In genomic region chr3L:6488405-6488804, dm6 we compare ENCODE assay signal across 4 fruit fly cellular contexts.
TF ChIP-seq lines count a peak whose summit lies in the region.

TSS of gene CG10147 (minus strand) at chr3L:6488424.
TSS of gene Bulli (plus strand) at chr3L:6488681.

TF ChIP-seq in whole organism, adult, 20 proteins besides CTCF, POLR2A, EP300 and RAD21 (continued from another document):
- TF ChIP-seq tj (GFP tag; optimal IDR thresholded peaks at IDR 0.05; lab: Kevin White, UChicago): peak; percentile 86
- peak; percentile 98 for TF ChIP-seq CG1620 (GFP tag; optimal IDR thresholded peaks at IDR 0.05; lab: Kevin White, UChicago)

TF ChIP-seq in whole organism, embryonic, 481 proteins besides CTCF, POLR2A, EP300 and RAD21 (continued from another document and continues in another):
- peak; percentile 92 for TF ChIP-seq ab (GFP tag; optimal IDR thresholded peaks at IDR 0.05; lab: Kevin White, UChicago)
- peak; percentile 91 for TF ChIP-seq mirr (GFP tag; optimal IDR thresholded peaks at IDR 0.05; lab: Kevin White, UChicago)
- TF ChIP-seq lbe (GFP tag; optimal IDR thresholded peaks at IDR 0.05; lab: Kevin White, UChicago): peak; percentile 95
- peak; percentile 97 for TF ChIP-seq NfI (GFP tag; optimal IDR thresholded peaks at IDR 0.05; lab: Kevin White, UChicago)
- peak; percentile 96 to 99 for TF ChIP-seq dpn (GFP tag; optimal IDR thresholded peaks at IDR 0.05; lab: Kevin White, UChicago)
- TF ChIP-seq ham (GFP tag; IDR thresholded peaks at IDR 0.05; lab: Robert Waterston, UW): peak; percentile 94
- TF ChIP-seq CG32772 (GFP tag; IDR thresholded peaks at IDR 0.05; lab: Robert Waterston, UW): peak; percentile 99
- TF ChIP-seq tin (GFP tag; optimal IDR thresholded peaks at IDR 0.05; lab: Kevin White, UChicago): peak; percentile 99
- peak; percentile 91 for TF ChIP-seq CG16779 (GFP tag; IDR thresholded peaks at IDR 0.05; lab: Robert Waterston, UW)
- peak in 1 of 3 experiments; percentile 90 for TF ChIP-seq Stat92E (GFP tag; optimal IDR thresholded peaks at IDR 0.05; lab: Kevin White, UChicago)
- TF ChIP-seq CG10543 (GFP tag; optimal IDR thresholded peaks at IDR 0.05; lab: Kevin White, UChicago): peak; percentile 94
- TF ChIP-seq CG9797 (GFP tag; optimal IDR thresholded peaks at IDR 0.05; lab: Kevin White, UChicago): peak; percentile 52
- TF ChIP-seq Fer1 (GFP tag; optimal IDR thresholded peaks at IDR 0.05; lab: Kevin White, UChicago): peak; percentile 95
- peak; percentile 98 for TF ChIP-seq Hsf (GFP tag; optimal IDR thresholded peaks at IDR 0.05; lab: Kevin White, UChicago)
- peak; percentile 89 for TF ChIP-seq CG15514 (GFP tag; optimal IDR thresholded peaks at IDR 0.05; lab: Kevin White, UChicago)
- peak; percentile 96 for TF ChIP-seq ro (GFP tag; IDR thresholded peaks at IDR 0.05; lab: Robert Waterston, UW)
- peak; percentile 99 for TF ChIP-seq Hr3 (GFP tag; optimal IDR thresholded peaks at IDR 0.05; lab: Kevin White, UChicago)
- TF ChIP-seq sc (optimal IDR thresholded peaks at IDR 0.05; lab: Kevin White, UChicago): no peak
- peak; percentile 94 for TF ChIP-seq sc (GFP tag; optimal IDR thresholded peaks at IDR 0.05; lab: Kevin White, UChicago)
- peak; percentile 91 for TF ChIP-seq toy (GFP tag; IDR thresholded peaks at IDR 0.05; lab: Robert Waterston, UW)
- no peak for TF ChIP-seq D (optimal IDR thresholded peaks at IDR 0.05; lab: Kevin White, UChicago)
- peak; percentile 95 for TF ChIP-seq D (GFP tag; optimal IDR thresholded peaks at IDR 0.05; lab: Kevin White, UChicago)
- peak; percentile 100 for TF ChIP-seq row (GFP tag; IDR thresholded peaks at IDR 0.05; lab: Robert Waterston, UW)
- TF ChIP-seq CG16813 (GFP tag; IDR thresholded peaks at IDR 0.05; lab: Robert Waterston, UW; ENCODE audit: partially characterized antibody): peak; percentile 97
- no peak for TF ChIP-seq pan (optimal IDR thresholded peaks at IDR 0.05; lab: Kevin White, UChicago)
- TF ChIP-seq pan (GFP tag; optimal IDR thresholded peaks at IDR 0.05 in 1 of 2, IDR thresholded peaks at IDR 0.05 in 1 of 2): peak in 1 of 2 experiments; percentile 98
- TF ChIP-seq Dip2 (GFP tag; IDR thresholded peaks at IDR 0.05; lab: Robert Waterston, UW): peak; percentile 73
- TF ChIP-seq D19B (GFP tag; optimal IDR thresholded peaks at IDR 0.05; lab: Kevin White, UChicago): peak; percentile 88
- peak; percentile 97 for TF ChIP-seq HLH54F (GFP tag; optimal IDR thresholded peaks at IDR 0.05; lab: Kevin White, UChicago)
- peak; percentile 92 for TF ChIP-seq Hmx (GFP tag; optimal IDR thresholded peaks at IDR 0.05; lab: Kevin White, UChicago)
- TF ChIP-seq CG32532 (GFP tag; IDR thresholded peaks at IDR 0.05; lab: Robert Waterston, UW): peak; percentile 98
- TF ChIP-seq CG12769 (tag; optimal IDR thresholded peaks at IDR 0.05; lab: Kevin White, UChicago): peak; percentile 98
- TF ChIP-seq CG17912 (GFP tag; optimal IDR thresholded peaks at IDR 0.05; lab: Kevin White, UChicago): peak; percentile 92
- TF ChIP-seq CG6813 (GFP tag; optimal IDR thresholded peaks at IDR 0.05; lab: Kevin White, UChicago): peak; percentile 92
- peak; percentile 86 for TF ChIP-seq CG3995 (GFP tag; optimal IDR thresholded peaks at IDR 0.05; lab: Kevin White, UChicago)
- TF ChIP-seq tap (tag; optimal IDR thresholded peaks at IDR 0.05; lab: Kevin White, UChicago): peak; percentile 94
- peak; percentile 95 for TF ChIP-seq CG11695 (GFP tag; IDR thresholded peaks at IDR 0.05; lab: Robert Waterston, UW)
- TF ChIP-seq so (GFP tag; IDR thresholded peaks at IDR 0.05; lab: Robert Waterston, UW): peak; percentile 92
- TF ChIP-seq slp2 (GFP tag; optimal IDR thresholded peaks at IDR 0.05; lab: Kevin White, UChicago): peak; percentile 89
- peak; percentile 95 for TF ChIP-seq jing (GFP tag; optimal IDR thresholded peaks at IDR 0.05; lab: Kevin White, UChicago)
- peak; percentile 86 for TF ChIP-seq CG8089 (GFP tag; optimal IDR thresholded peaks at IDR 0.05; lab: Kevin White, UChicago)
- TF ChIP-seq pnt (GFP tag; optimal IDR thresholded peaks at IDR 0.05; lab: Kevin White, UChicago): peak; percentile 87
- peak; percentile 69 for TF ChIP-seq CG31365 (tag; optimal IDR thresholded peaks at IDR 0.05; lab: Kevin White, UChicago)

TF ChIP-seq in whole organism, prepupa, 60 proteins besides CTCF, POLR2A, EP300 and RAD21 (continued from another document):
- peak; percentile 91 for TF ChIP-seq Ets21C (GFP tag; optimal IDR thresholded peaks at IDR 0.05; lab: Kevin White, UChicago)
- peak; percentile 94 for TF ChIP-seq CG11902 (GFP tag; optimal IDR thresholded peaks at IDR 0.05; lab: Kevin White, UChicago)
- TF ChIP-seq fd85E (GFP tag; optimal IDR thresholded peaks at IDR 0.05; lab: Kevin White, UChicago): peak; percentile 81
- peak; percentile 93 for TF ChIP-seq vri (GFP tag; optimal IDR thresholded peaks at IDR 0.05; lab: Kevin White, UChicago)
- TF ChIP-seq CG1621 (tag; optimal IDR thresholded peaks at IDR 0.05; lab: Kevin White, UChicago): peak; percentile 85
- peak; percentile 88 for TF ChIP-seq Eip75B (GFP tag; optimal IDR thresholded peaks at IDR 0.05; lab: Kevin White, UChicago)
- TF ChIP-seq Sox102F (GFP tag; optimal IDR thresholded peaks at IDR 0.05; lab: Kevin White, UChicago): peak; percentile 93
- TF ChIP-seq dsx (GFP tag; optimal IDR thresholded peaks at IDR 0.05; lab: Kevin White, UChicago; ENCODE audit: poor library complexity, severe bottlenecking): peak; percentile 92
- TF ChIP-seq Met (GFP tag; optimal IDR thresholded peaks at IDR 0.05; lab: Kevin White, UChicago): peak; percentile 95
- peak; percentile 84 for TF ChIP-seq CG8119 (GFP tag; IDR thresholded peaks at IDR 0.05; lab: Robert Waterston, UW)
- TF ChIP-seq svp (GFP tag; lab: Kevin White, UChicago): peak; percentile 98
- TF ChIP-seq CG7368 (GFP tag; optimal IDR thresholded peaks at IDR 0.05; lab: Kevin White, UChicago): peak; percentile 92
- no peak for TF ChIP-seq CG16779 (tag; optimal IDR thresholded peaks at IDR 0.05; lab: Kevin White, UChicago)
- TF ChIP-seq net (GFP tag; optimal IDR thresholded peaks at IDR 0.05; lab: Kevin White, UChicago): peak; percentile 91
- TF ChIP-seq CG6163 (GFP tag; IDR thresholded peaks at IDR 0.05; lab: Robert Waterston, UW): peak; percentile 96
- TF ChIP-seq CG10631 (GFP tag; optimal IDR thresholded peaks at IDR 0.05; lab: Kevin White, UChicago): peak; percentile 96
- TF ChIP-seq eg (GFP tag; IDR thresholded peaks at IDR 0.05; lab: Robert Waterston, UW): peak; percentile 96
- peak; percentile 76 to 89 for TF ChIP-seq ss (GFP tag; optimal IDR thresholded peaks at IDR 0.05; lab: Kevin White, UChicago)
- TF ChIP-seq Blimp-1 (GFP tag; optimal IDR thresholded peaks at IDR 0.05; lab: Kevin White, UChicago): peak; percentile 77
- peak; percentile 91 for TF ChIP-seq CG34406 (GFP tag; optimal IDR thresholded peaks at IDR 0.05; lab: Kevin White, UChicago)
- TF ChIP-seq Gug (GFP tag; IDR thresholded peaks at IDR 0.05; lab: Robert Waterston, UW): peak; percentile 96
- peak; percentile 97 for TF ChIP-seq acj6 (GFP tag; optimal IDR thresholded peaks at IDR 0.05; lab: Kevin White, UChicago)
- peak; percentile 92 for TF ChIP-seq CG8319 (GFP tag; optimal IDR thresholded peaks at IDR 0.05; lab: Kevin White, UChicago)
- TF ChIP-seq Hr4 (GFP tag; optimal IDR thresholded peaks at IDR 0.05; lab: Kevin White, UChicago): peak; percentile 96
- TF ChIP-seq Sox15 (GFP tag; optimal IDR thresholded peaks at IDR 0.05; lab: Kevin White, UChicago): peak; percentile 96
- peak; percentile 96 for TF ChIP-seq cyc (GFP tag; optimal IDR thresholded peaks at IDR 0.05; lab: Kevin White, UChicago)
- TF ChIP-seq salr (GFP tag; optimal IDR thresholded peaks at IDR 0.05; lab: Kevin White, UChicago): peak; percentile 83 to 94
- peak; percentile 81 for TF ChIP-seq CG9139 (GFP tag; optimal IDR thresholded peaks at IDR 0.05; lab: Kevin White, UChicago)
- TF ChIP-seq Hr38 (GFP tag; optimal IDR thresholded peaks at IDR 0.05; lab: Kevin White, UChicago): peak; percentile 51
- TF ChIP-seq CG11294 (GFP tag; IDR thresholded peaks at IDR 0.05; lab: Robert Waterston, UW): peak; percentile 94
- peak; percentile 95 for TF ChIP-seq Hr39 (GFP tag; optimal IDR thresholded peaks at IDR 0.05; lab: Kevin White, UChicago)
- TF ChIP-seq pdm3 (GFP tag; optimal IDR thresholded peaks at IDR 0.05; lab: Kevin White, UChicago): peak; percentile 96
- TF ChIP-seq CG6276 (GFP tag; optimal IDR thresholded peaks at IDR 0.05; lab: Kevin White, UChicago): peak; percentile 79
- TF ChIP-seq CG10669 (GFP tag; optimal IDR thresholded peaks at IDR 0.05; lab: Kevin White, UChicago): peak; percentile 92
- peak; percentile 98 for TF ChIP-seq Eip78C (GFP tag; lab: Kevin White, UChicago)
- peak; percentile 98 for TF ChIP-seq fkh (GFP tag; optimal IDR thresholded peaks at IDR 0.05; lab: Kevin White, UChicago)
- peak; percentile 95 for TF ChIP-seq achi (GFP tag; optimal IDR thresholded peaks at IDR 0.05; lab: Kevin White, UChicago)
- peak; percentile 96 for TF ChIP-seq CG31627 (GFP tag; optimal IDR thresholded peaks at IDR 0.05; lab: Kevin White, UChicago)
- peak; percentile 91 for TF ChIP-seq CG8632 (GFP tag; optimal IDR thresholded peaks at IDR 0.05; lab: Kevin White, UChicago)
- peak; percentile 84 for TF ChIP-seq dac (GFP tag; optimal IDR thresholded peaks at IDR 0.05; lab: Kevin White, UChicago)
- TF ChIP-seq lz (GFP tag; optimal IDR thresholded peaks at IDR 0.05; lab: Kevin White, UChicago): peak; percentile 94

TF ChIP-seq in whole organism, wandering third instar larva, 38 proteins besides CTCF, POLR2A, EP300 and RAD21 (continued from another document):
- TF ChIP-seq Jra (GFP tag; optimal IDR thresholded peaks at IDR 0.05; lab: Kevin White, UChicago) (peak; percentile 92), psq (GFP tag; optimal IDR thresholded peaks at IDR 0.05; lab: Kevin White, UChicago) (peak; percentile 95), GATAd (GFP tag; optimal IDR thresholded peaks at IDR 0.05; lab: Kevin White, UChicago) (peak; percentile 93), Hnf4 (GFP tag; optimal IDR thresholded peaks at IDR 0.05; lab: Kevin White, UChicago) (peak; percentile 96), tai (GFP tag; optimal IDR thresholded peaks at IDR 0.05; lab: Kevin White, UChicago) (no peak), Rel (GFP tag; optimal IDR thresholded peaks at IDR 0.05; lab: Kevin White, UChicago) (no peak), Rel (tag; optimal IDR thresholded peaks at IDR 0.05; lab: Kevin White, UChicago) (peak; percentile 82), N (GFP tag; optimal IDR thresholded peaks at IDR 0.05; lab: Kevin White, UChicago) (no peak), Dif (GFP tag; optimal IDR thresholded peaks at IDR 0.05; lab: Kevin White, UChicago; ENCODE audit: partially characterized antibody) (no peak), Vsx2 (GFP tag; optimal IDR thresholded peaks at IDR 0.05; lab: Kevin White, UChicago; ENCODE audit: partially characterized antibody) (no peak), HLH106 (tag; optimal IDR thresholded peaks at IDR 0.05; lab: Kevin White, UChicago) (peak; percentile 98), CG32264 (GFP tag; optimal IDR thresholded peaks at IDR 0.05; lab: Kevin White, UChicago) (peak; percentile 82), dmrt93B (GFP tag; optimal IDR thresholded peaks at IDR 0.05; lab: Kevin White, UChicago) (peak; percentile 97), usp (GFP tag; optimal IDR thresholded peaks at IDR 0.05; lab: Kevin White, UChicago) (no peak), dsf (GFP tag; optimal IDR thresholded peaks at IDR 0.05; lab: Kevin White, UChicago; ENCODE audit: borderline replicate concordance) (peak; percentile 96), Mio (GFP tag; optimal IDR thresholded peaks at IDR 0.05; lab: Kevin White, UChicago) (peak; percentile 61)
